Worm (Caenorhabditis elegans) whole organism, L4 larva: ENCODE data around the gene C16A11.7.

Experiments
- D1046.2 ChIP-seq: fragments of 200-800 bp; sonication (Bioruptor generic); IDR thresholded peaks from 2 replicates; pipeline ENCODE4 v1.3.6; 2022; ENCODE audit warnings: missing genetic modification characterization, missing compliant biosample characterization
- F44E2.7 ChIP-seq: fragments of 200-800 bp; sonication (Bioruptor generic); IDR thresholded peaks from 2 replicates; pipeline ENCODE4 v2.1.2; 2022; ENCODE audit warnings: missing genetic modification characterization, missing compliant biosample characterization
- F49E8.2 ChIP-seq: sonication (generic microtip); optimal IDR thresholded peaks from 2 replicates; lab custom pipeline; 2016; ENCODE audit warnings: missing compliant biosample characterization, mild to moderate bottlenecking, missing genetic modification characterization, borderline replicate concordance
- R02D3.7 ChIP-seq: fragments of 150-350 bp; sonication (generic microtip); optimal IDR thresholded peaks from 3 replicates; lab custom pipeline; 2014; ENCODE audit warnings: missing biosample characterization, missing genetic modification characterization
- T26A8.4 ChIP-seq: fragments of 200-800 bp; sonication (Bioruptor generic); IDR thresholded peaks from 2 replicates; pipeline ENCODE4 v1.3.6; 2022; ENCODE audit warnings: missing genetic modification characterization, missing compliant biosample characterization
- Y5F2A.4 ChIP-seq: fragments of 200-800 bp; sonication (Bioruptor generic); optimal IDR thresholded peaks from 2 replicates; lab custom pipeline; 2018; ENCODE audit warnings: mild to moderate bottlenecking, missing genetic modification characterization, missing compliant biosample characterization
- ZK546.5 ChIP-seq, 2 experiments: sonication (generic microtip); optimal IDR thresholded peaks; 2 replicates each; lab custom pipeline; 2017; ENCODE audit warnings: missing biosample characterization in 2 of 2, missing genetic modification characterization in 2 of 2
- attf-4 ChIP-seq: sonication (generic microtip); optimal IDR thresholded peaks from 3 replicates; lab custom pipeline; 2017; ENCODE audit warnings: missing biosample characterization, missing genetic modification characterization
- ceh-32 ChIP-seq: sonication (generic microtip); optimal IDR thresholded peaks from 2 replicates; lab custom pipeline; 2016; ENCODE audit warnings: mild to moderate bottlenecking, missing genetic modification characterization, missing compliant biosample characterization; ENCODE audit not compliant: poor library complexity
- ces-1 ChIP-seq: fragments of 150-350 bp; sonication (generic microtip); optimal IDR thresholded peaks from 4 replicates; lab custom pipeline; 2014; ENCODE audit warnings: missing biosample characterization, missing genetic modification reagents, missing genetic modification characterization
- cey-2 ChIP-seq: sonication (generic microtip); optimal IDR thresholded peaks from 3 replicates; lab custom pipeline; 2017; ENCODE audit warnings: missing genetic modification characterization, mild to moderate bottlenecking, missing compliant biosample characterization, antibody characterized with exemption, borderline replicate concordance; ENCODE audit not compliant: insufficient read depth
- ctbp-1 ChIP-seq: fragments of 200-800 bp; sonication (Bioruptor generic); IDR thresholded peaks from 2 replicates; pipeline ENCODE4 v1.3.6; 2022; ENCODE audit warnings: missing genetic modification reagents, missing genetic modification characterization, missing compliant biosample characterization
- dmd-6 ChIP-seq: fragments of 200-800 bp; sonication (Bioruptor generic); IDR thresholded peaks from 2 replicates; pipeline ENCODE4 v1.3.6; 2022; ENCODE audit warnings: missing genetic modification reagents, missing genetic modification characterization, missing compliant biosample characterization
- duxl-1 ChIP-seq: sonication (generic microtip); optimal IDR thresholded peaks from 2 replicates; lab custom pipeline; 2016; ENCODE audit warnings: mild to moderate bottlenecking, missing genetic modification characterization, moderate library complexity, missing compliant biosample characterization; ENCODE audit not compliant: poor library complexity
- fkh-10 ChIP-seq: fragments of 150-350 bp; optimal IDR thresholded peaks from 2 replicates; lab custom pipeline; 2014; ENCODE audit warnings: missing biosample characterization, missing genetic modification reagents, missing genetic modification characterization
- fos-1 ChIP-seq: fragments of 150-350 bp; optimal IDR thresholded peaks from 2 replicates; lab custom pipeline; 2014; ENCODE audit warnings: missing biosample characterization, missing genetic modification characterization
- gei-8 ChIP-seq: fragments of 200-800 bp; sonication (Bioruptor generic); optimal IDR thresholded peaks from 2 replicates; lab custom pipeline; 2018; ENCODE audit warnings: mild to moderate bottlenecking, missing genetic modification characterization, missing compliant biosample characterization
- hmg-1.1 ChIP-seq: fragments of 200-800 bp; sonication (Bioruptor generic); IDR thresholded peaks from 2 replicates; pipeline ENCODE4 v1.3.6; 2022; ENCODE audit warnings: missing genetic modification reagents, missing genetic modification characterization, missing compliant biosample characterization
- lin-15B ChIP-seq: fragments of 150-350 bp; sonication (generic microtip); optimal IDR thresholded peaks from 3 replicates; lab custom pipeline; 2014; ENCODE audit warnings: missing biosample characterization, missing genetic modification characterization
- lin-29 ChIP-seq: fragments of 200-800 bp; sonication (Bioruptor generic); IDR thresholded peaks from 2 replicates; pipeline ENCODE4 v1.3.6; 2022; ENCODE audit warnings: missing genetic modification reagents, missing genetic modification characterization, missing compliant biosample characterization
- lin-38 ChIP-seq: fragments of 200-800 bp; sonication (Bioruptor generic); IDR thresholded peaks from 2 replicates; pipeline ENCODE4 v1.3.6; 2022; ENCODE audit warnings: missing genetic modification reagents, missing genetic modification characterization, missing compliant biosample characterization
- lir-3 ChIP-seq: sonication (generic microtip); optimal IDR thresholded peaks from 2 replicates; lab custom pipeline; 2016; ENCODE audit warnings: mild to moderate bottlenecking, missing genetic modification characterization, missing compliant biosample characterization
- mxl-2 ChIP-seq: fragments of 200-800 bp; sonication (Bioruptor generic); conservative IDR thresholded peaks from 2 replicates; pipeline ENCODE4 v1.3.6; 2022; ENCODE audit warnings: missing genetic modification reagents, missing genetic modification characterization, missing compliant biosample characterization
- nhr-102 ChIP-seq: sonication (generic microtip); optimal IDR thresholded peaks from 2 replicates; lab custom pipeline; 2016; ENCODE audit warnings: mild to moderate bottlenecking, missing genetic modification characterization, moderate library complexity, missing compliant biosample characterization
- nhr-11 ChIP-seq: fragments of 150-350 bp; optimal IDR thresholded peaks from 2 replicates; lab custom pipeline; 2014; ENCODE audit warnings: missing biosample characterization, missing genetic modification characterization
- nhr-25 ChIP-seq: sonication (generic microtip); optimal IDR thresholded peaks from 2 replicates; lab custom pipeline; 2017; ENCODE audit warnings: missing genetic modification characterization, mild to moderate bottlenecking, missing compliant biosample characterization, antibody characterized with exemption, moderate library complexity, borderline replicate concordance; ENCODE audit not compliant: insufficient read depth
- nhr-28 ChIP-seq: fragments of 150-350 bp; optimal IDR thresholded peaks from 2 replicates; lab custom pipeline; 2014; ENCODE audit warnings: missing biosample characterization, missing genetic modification characterization
- nhr-41 ChIP-seq: fragments of 200-800 bp; sonication (Bioruptor generic); IDR thresholded peaks from 2 replicates; pipeline ENCODE4 v1.3.6; 2022; ENCODE audit warnings: missing genetic modification reagents, missing genetic modification characterization, missing compliant biosample characterization
- nhr-42 ChIP-seq: fragments of 200-800 bp; sonication (Bioruptor generic); IDR thresholded peaks from 2 replicates; pipeline ENCODE4 v1.3.6; 2022; ENCODE audit warnings: missing genetic modification characterization, missing compliant biosample characterization
- pha-4 ChIP-seq, 2 experiments: fragments of 150-350 bp in 1 of 2; fragments of 200-800 bp in 1 of 2; sonication (Bioruptor generic) in 1 of 2; IDR thresholded peaks in 1 of 2; optimal IDR thresholded peaks in 1 of 2; 2 replicates each; pipeline versions ENCODE4 v1.3.6 to Lab custom; 2014 to 2022; ENCODE audit warnings: missing genetic modification characterization in 2 of 2, missing genetic modification reagents in 2 of 2, missing biosample characterization in 1 of 2, missing compliant biosample characterization in 1 of 2
- pqm-1 ChIP-seq: sonication (generic microtip); optimal IDR thresholded peaks from 2 replicates; lab custom pipeline; 2017; ENCODE audit warnings: missing biosample characterization, missing genetic modification characterization
- rbr-2 ChIP-seq: sonication (generic microtip); optimal IDR thresholded peaks from 2 replicates; lab custom pipeline; 2016; ENCODE audit warnings: missing genotype, missing genetic modification characterization, missing compliant biosample characterization
- saeg-2 ChIP-seq: fragments of 200-800 bp; sonication (Bioruptor generic); IDR thresholded peaks from 2 replicates; pipeline ENCODE4 v1.3.6; 2022; ENCODE audit warnings: missing genetic modification reagents, missing genetic modification characterization, missing compliant biosample characterization
- snpc-4 ChIP-seq: fragments of 150-350 bp; optimal IDR thresholded peaks from 2 replicates; lab custom pipeline; 2014; ENCODE audit warnings: missing biosample characterization, missing genetic modification characterization
- tag-97 ChIP-seq: fragments of 200-800 bp; sonication (Bioruptor generic); IDR thresholded peaks from 2 replicates; pipeline ENCODE4 v1.3.6; 2022; ENCODE audit warnings: missing genetic modification characterization, missing compliant biosample characterization
- tra-1 ChIP-seq: fragments of 200-800 bp; sonication (Bioruptor generic); IDR thresholded peaks from 2 replicates; pipeline ENCODE4 v1.3.6; 2022; ENCODE audit warnings: missing genetic modification reagents, missing genetic modification characterization, missing compliant biosample characterization
- vab-7 ChIP-seq: fragments of 200-800 bp; sonication (Bioruptor generic); IDR thresholded peaks from 2 replicates; pipeline ENCODE4 v1.3.6; 2022; ENCODE audit warnings: missing genetic modification reagents, missing genetic modification characterization, missing compliant biosample characterization
- zag-1 ChIP-seq: fragments of 150-350 bp; optimal IDR thresholded peaks from 2 replicates; lab custom pipeline; 2014; ENCODE audit warnings: missing biosample characterization, missing genetic modification characterization
- zip-11 ChIP-seq: fragments of 200-800 bp; sonication (Bioruptor generic); IDR thresholded peaks from 2 replicates; pipeline ENCODE4 v1.3.6; 2022; ENCODE audit warnings: missing genetic modification characterization, missing compliant biosample characterization

The C16A11.7 gene

ce11 chrII:4246897-4247296, 9.9 kb downstream of the C16A11.7 start, which contains the start of gene gpa-11:
TSS of gene gpa-11 (plus strand) at chrII:4247197.
- TF ChIP-seq cey-2 (tag; lab: Kevin White, UChicago) (no peak), ceh-32 (tag; lab: Kevin White, UChicago) (no peak), pha-4 (GFP tag; IDR thresholded peaks at IDR 0.05; lab: Robert Waterston, UW) (no peak), pha-4 (tag; optimal IDR thresholded peaks at IDR 0.05; lab: Kevin White, UChicago) (no peak), nhr-41 (GFP tag; lab: Robert Waterston, UW) (no peak), R02D3.7 (tag; lab: Kevin White, UChicago) (no peak), nhr-25 (no peak), ces-1 (no peak), lin-38 (GFP tag; lab: Robert Waterston, UW) (no peak), vab-7 (GFP tag; lab: Robert Waterston, UW) (no peak), Y5F2A.4 (GFP tag; lab: Kevin White, UChicago) (no peak), lir-3 (tag; lab: Kevin White, UChicago) (no peak), T26A8.4 (no peak), gei-8 (GFP tag; lab: Kevin White, UChicago) (no peak), nhr-28 (tag; lab: Kevin White, UChicago) (no peak), F49E8.2 (no peak), nhr-102 (tag; lab: Kevin White, UChicago) (no peak)

ce11 chrII:4244959-4245358, 11.8 kb downstream of the C16A11.7 start:
- TF ChIP-seq rbr-2 (tag; lab: Kevin White, UChicago) (no peak), saeg-2 (GFP tag; lab: Robert Waterston, UW) (no peak), gei-8 (GFP tag; lab: Kevin White, UChicago) (no peak), duxl-1 (tag; lab: Kevin White, UChicago) (no peak), lin-15B (tag; lab: Kevin White, UChicago) (no peak), R02D3.7 (tag; lab: Kevin White, UChicago) (no peak), nhr-42 (GFP tag; lab: Robert Waterston, UW) (no peak), F44E2.7 (GFP tag; lab: Robert Waterston, UW) (no peak), F49E8.2 (no peak), ZK546.5 (tag; optimal IDR thresholded peaks at IDR 0.05; lab: Kevin White, UChicago) (no peak), D1046.2 (GFP tag; lab: Robert Waterston, UW) (no peak), dmd-6 (GFP tag; lab: Robert Waterston, UW) (no peak), zip-11 (GFP tag; lab: Robert Waterston, UW) (no peak), snpc-4 (tag; lab: Kevin White, UChicago) (no peak)

- no peak for TF ChIP-seq nhr-41 (GFP tag; lab: Robert Waterston, UW)
- no peak for TF ChIP-seq nhr-11 (tag; lab: Kevin White, UChicago)
- TF ChIP-seq dmd-6 (GFP tag; lab: Robert Waterston, UW) = no peak
- TF ChIP-seq Y5F2A.4 (GFP tag; lab: Kevin White, UChicago) = no peak
- no peak for TF ChIP-seq tra-1 (GFP tag; lab: Robert Waterston, UW)
- no peak for TF ChIP-seq mxl-2 (GFP tag; lab: Robert Waterston, UW)
- no peak for TF ChIP-seq lir-3 (tag; lab: Kevin White, UChicago)
- no peak for TF ChIP-seq fkh-10
- TF ChIP-seq lin-29 (GFP tag; lab: Robert Waterston, UW) = no peak
- no peak for TF ChIP-seq T26A8.4
- no peak for TF ChIP-seq cey-2 (tag; lab: Kevin White, UChicago)
- no peak for TF ChIP-seq attf-4 (tag; lab: Kevin White, UChicago)
- no peak for TF ChIP-seq ctbp-1 (GFP tag; lab: Robert Waterston, UW)
- no peak for TF ChIP-seq hmg-1.1 (GFP tag; lab: Robert Waterston, UW)
- TF ChIP-seq pqm-1 (tag; lab: Kevin White, UChicago) = no peak
- no peak for TF ChIP-seq zag-1
- TF ChIP-seq fos-1 (tag; lab: Kevin White, UChicago) = no peak
- no peak for TF ChIP-seq tag-97 (GFP tag; lab: Robert Waterston, UW)
Measured at ce11 chrII:4238963-4239362, 17.8 kb downstream of the C16A11.7 start.
